Worm (Caenorhabditis elegans) whole organism, midembryonic: ENCODE measurements around the gene his-69.

Source experiments
- T22C8.4 ChIP-seq: fragments of 200-800 bp; sonication (Bioruptor generic); IDR thresholded peaks from 2 replicates; pipeline ENCODE4 v1.3.6; 2022; ENCODE audit warnings: missing genetic modification characterization, missing compliant biosample characterization
- cog-1 ChIP-seq: sonication (generic microtip); optimal IDR thresholded peaks from 2 replicates; lab custom pipeline; 2016; ENCODE audit warnings: missing genetic modification characterization, missing compliant biosample characterization
- flt-1 ChIP-seq: fragments of 200-800 bp; sonication (Bioruptor generic); IDR thresholded peaks from 2 replicates; pipeline ENCODE4 v1.3.6; 2022; ENCODE audit warnings: missing genetic modification characterization, missing compliant biosample characterization
- klf-2 ChIP-seq: fragments of 200-800 bp; sonication (Bioruptor generic); conservative IDR thresholded peaks from 2 replicates; pipeline ENCODE4 v1.3.6; 2022; ENCODE audit warnings: missing genetic modification reagents, missing genetic modification characterization, missing compliant biosample characterization
- ref-1 ChIP-seq: fragments of 200-800 bp; sonication (Bioruptor generic); conservative IDR thresholded peaks from 2 replicates; pipeline ENCODE4 v1.3.6; 2022; ENCODE audit warnings: missing genetic modification reagents, missing genetic modification characterization, missing compliant biosample characterization
- tab-1 ChIP-seq: fragments of 200-800 bp; sonication (Bioruptor generic); IDR thresholded peaks from 2 replicates; pipeline ENCODE4 v1.3.6; 2022; ENCODE audit warnings: missing genetic modification characterization, missing compliant biosample characterization
- ztf-29 ChIP-seq: fragments of 200-800 bp; sonication (Bioruptor generic); IDR thresholded peaks from 2 replicates; pipeline ENCODE4 v1.3.6; 2022; ENCODE audit warnings: missing genetic modification reagents, missing genetic modification characterization, missing compliant biosample characterization

DNA sequence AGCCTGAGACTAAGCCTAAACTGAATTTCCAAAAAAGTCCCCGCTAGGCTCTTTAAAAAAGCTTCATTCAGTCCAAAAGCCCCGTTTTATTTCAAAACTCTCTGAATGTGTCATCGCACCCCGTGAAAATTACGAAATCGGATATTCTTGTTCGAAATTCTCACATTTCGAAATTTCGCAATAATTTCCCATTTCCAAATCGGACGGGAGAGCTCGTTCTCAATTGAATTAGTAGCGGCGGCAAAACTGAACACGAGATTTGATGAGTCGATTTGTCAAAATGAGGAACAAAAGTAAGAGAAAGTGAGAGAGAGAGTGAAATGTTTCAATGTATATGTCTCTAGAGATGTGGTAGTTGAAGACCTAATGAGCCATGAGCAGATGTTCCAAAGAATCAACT, 23.6 kb downstream of the his-69 start:
- TF ChIP-seq flt-1 = no peak
- no peak for TF ChIP-seq tab-1
- TF ChIP-seq T22C8.4 (GFP tag; lab: Robert Waterston, UW) = no peak
- TF ChIP-seq klf-2 (GFP tag; lab: Robert Waterston, UW) = no peak
- TF ChIP-seq ref-1 (GFP tag; lab: Robert Waterston, UW) = no peak
- no peak for TF ChIP-seq cog-1
- TF ChIP-seq ztf-29 (GFP tag; lab: Robert Waterston, UW) = no peak
